Fruit fly (Drosophila melanogaster) whole organism, embryonic: Measurements from ENCODE around the gene CG32985.
A peak's percentile ranks its signal among the peaks of the same experiment; 100 is the strongest.

Experiments
- BEAF-32 ChIP-seq: fragments of 200-800 bp; sonication (Bioruptor generic); optimal IDR thresholded peaks from 3 replicates; lab custom pipeline; 2017; ENCODE audit warnings: missing biosample characterization, missing genetic modification characterization, mild to moderate bottlenecking, moderate library complexity, missing genetic modification reagents
- C15 ChIP-seq: fragments of 200-800 bp; sonication (Bioruptor generic); IDR thresholded peaks from 3 replicates; pipeline ENCODE4 v1.3.6; 2022; ENCODE audit warnings: missing biosample characterization, missing genetic modification characterization
- CG10209 ChIP-seq: fragments of 200-800 bp; sonication (Bioruptor generic); optimal IDR thresholded peaks from 3 replicates; lab custom pipeline; 2017; ENCODE audit warnings: missing biosample characterization, mild to moderate bottlenecking, missing genetic modification characterization, missing genetic modification reagents
- CG12659 ChIP-seq: fragments of 200-800 bp; sonication (Bioruptor generic); optimal IDR thresholded peaks from 3 replicates; lab custom pipeline; 2017; ENCODE audit warnings: mild to moderate bottlenecking, missing biosample characterization, missing genetic modification reagents, missing genetic modification characterization
- CG12942 ChIP-seq: fragments of 200-800 bp; sonication (Bioruptor generic); optimal IDR thresholded peaks from 3 replicates; lab custom pipeline; 2016; ENCODE audit warnings: missing biosample characterization, missing genetic modification characterization
- CG17186 ChIP-seq: fragments of 200-800 bp; sonication (Bioruptor generic); optimal IDR thresholded peaks from 3 replicates; lab custom pipeline; 2017; ENCODE audit warnings: missing biosample characterization, missing genetic modification reagents, missing genetic modification characterization
- CG17361 ChIP-seq: fragments of 200-800 bp; sonication (Bioruptor generic); IDR thresholded peaks from 3 replicates; pipeline ENCODE4 v1.3.6; 2022; ENCODE audit warnings: missing biosample characterization, missing genetic modification characterization
- CG1832 ChIP-seq: fragments of 200-800 bp; sonication (Bioruptor generic); optimal IDR thresholded peaks from 2 replicates; lab custom pipeline; 2017; ENCODE audit warnings: missing biosample characterization, mild to moderate bottlenecking, missing genetic modification characterization, inconsistent platforms
- CG18476 ChIP-seq: fragments of 200-800 bp; sonication (Bioruptor generic); optimal IDR thresholded peaks from 2 replicates; lab custom pipeline; 2016; ENCODE audit warnings: missing biosample characterization, mild to moderate bottlenecking, missing genetic modification characterization
- CG18619 ChIP-seq: fragments of 200-800 bp; sonication (Bioruptor generic); optimal IDR thresholded peaks from 3 replicates; lab custom pipeline; 2017; ENCODE audit warnings: missing biosample characterization, mild to moderate bottlenecking, missing genetic modification characterization
- CG3065 ChIP-seq: fragments of 200-800 bp; sonication (Bioruptor generic); optimal IDR thresholded peaks from 2 replicates; lab custom pipeline; 2016; ENCODE audit warnings: missing biosample characterization, missing genetic modification characterization
- CG31441 ChIP-seq: fragments of 200-800 bp; sonication (Bioruptor generic); IDR thresholded peaks from 2 replicates; pipeline ENCODE4 v1.3.6; 2022; ENCODE audit warnings: missing biosample characterization, missing genetic modification characterization
- CG32767 ChIP-seq: fragments of 200-800 bp; sonication (Bioruptor generic); IDR thresholded peaks from 2 replicates; pipeline ENCODE4 v1.3.6; 2022; ENCODE audit warnings: missing biosample characterization, missing genetic modification characterization
- CG42726 ChIP-seq: fragments of 200-800 bp; sonication (Bioruptor generic); IDR thresholded peaks from 2 replicates; pipeline ENCODE4 v1.3.6; 2022; ENCODE audit warnings: missing biosample characterization, missing genetic modification characterization; ENCODE audit not compliant: partially characterized antibody
- CG5953 ChIP-seq: fragments of 200-800 bp; sonication (Bioruptor generic); IDR thresholded peaks from 2 replicates; pipeline ENCODE4 v1.3.6; 2022; ENCODE audit warnings: missing biosample characterization, missing genetic modification characterization
- CG7839 ChIP-seq: fragments of 200-800 bp; sonication (Bioruptor generic); optimal IDR thresholded peaks from 3 replicates; lab custom pipeline; 2018; ENCODE audit warnings: missing biosample characterization, mild to moderate bottlenecking, missing genetic modification characterization, moderate library complexity
- CG8924 ChIP-seq: fragments of 200-800 bp; optimal IDR thresholded peaks from 3 replicates; lab custom pipeline; 2019; ENCODE audit warnings: missing biosample characterization, mild to moderate bottlenecking, missing genetic modification characterization, moderate library complexity
- CoRest ChIP-seq: fragments of 200-800 bp; sonication (Bioruptor generic); optimal IDR thresholded peaks from 3 replicates; lab custom pipeline; 2018; ENCODE audit warnings: missing biosample characterization, mild to moderate bottlenecking, missing genetic modification characterization, moderate library complexity
- CrebB ChIP-seq: fragments of 200-800 bp; sonication (Bioruptor generic); optimal IDR thresholded peaks from 3 replicates; lab custom pipeline; 2018; ENCODE audit warnings: missing biosample characterization, mild to moderate bottlenecking, missing genetic modification characterization
- Dip3 ChIP-seq: fragments of 200-800 bp; sonication (Bioruptor generic); optimal IDR thresholded peaks from 3 replicates; lab custom pipeline; 2016; ENCODE audit warnings: missing biosample characterization, missing genetic modification characterization
- Dp ChIP-seq: fragments of 200-800 bp; sonication (Bioruptor generic); optimal IDR thresholded peaks from 2 replicates; lab custom pipeline; 2018; ENCODE audit warnings: missing biosample characterization, mild to moderate bottlenecking, missing genetic modification characterization, moderate library complexity
- Eip74EF ChIP-seq, 2 experiments: fragments of 200-800 bp in 1 of 2; fragments of >200 bp in 1 of 2; sonication (Bioruptor generic) in 1 of 2; optimal IDR thresholded peaks; 2 replicates each; lab custom pipeline; 2017 to 2019; ENCODE audit warnings: missing biosample characterization in 2 of 2, missing genetic modification characterization in 2 of 2, mild to moderate bottlenecking in 1 of 2, moderate library complexity in 1 of 2
- HmgD ChIP-seq: fragments of 200-800 bp; sonication (Bioruptor generic); optimal IDR thresholded peaks from 3 replicates; lab custom pipeline; 2016; ENCODE audit warnings: missing biosample characterization, missing genetic modification characterization
- Hr39 ChIP-seq: fragments of >200 bp; optimal IDR thresholded peaks from 2 replicates; lab custom pipeline; 2017
- Lim3 ChIP-seq: fragments of 200-800 bp; sonication (Bioruptor generic); IDR thresholded peaks from 2 replicates; pipeline ENCODE4 v1.3.6; 2022; ENCODE audit warnings: missing biosample characterization, missing genetic modification characterization
- MBD-R2 ChIP-seq: fragments of 200-800 bp; sonication (Bioruptor generic); IDR thresholded peaks from 2 replicates; pipeline ENCODE4 v1.3.6; 2022; ENCODE audit warnings: missing biosample characterization, missing genetic modification characterization
- Opbp ChIP-seq: fragments of 200-800 bp; sonication (Bioruptor generic); IDR thresholded peaks from 3 replicates; pipeline ENCODE4 v1.3.6; 2022; ENCODE audit warnings: missing biosample characterization, missing genetic modification characterization; ENCODE audit not compliant: partially characterized antibody
- Rx ChIP-seq: fragments of 200-800 bp; sonication (Bioruptor generic); IDR thresholded peaks from 2 replicates; pipeline ENCODE4 v1.3.6; 2022; ENCODE audit warnings: missing biosample characterization, missing genetic modification characterization
- Spps ChIP-seq: fragments of 200-800 bp; sonication (Bioruptor generic); optimal IDR thresholded peaks from 2 replicates; lab custom pipeline; 2018; ENCODE audit warnings: missing biosample characterization, mild to moderate bottlenecking, missing genetic modification characterization
- Sry-β ChIP-seq: fragments of 200-800 bp; sonication (Bioruptor generic); optimal IDR thresholded peaks from 2 replicates; lab custom pipeline; 2018; ENCODE audit warnings: missing biosample characterization, mild to moderate bottlenecking, missing genetic modification characterization, moderate library complexity
- Taf1 ChIP-seq: fragments of 200-800 bp; sonication (Bioruptor generic); IDR thresholded peaks from 2 replicates; pipeline ENCODE4 v1.3.6; 2022; ENCODE audit warnings: missing biosample characterization, missing genetic modification characterization
- cad ChIP-seq: fragments of >200 bp; optimal IDR thresholded peaks from 2 replicates; lab custom pipeline; 2017; ENCODE audit warnings: missing biosample characterization, missing genetic modification characterization
- chinmo ChIP-seq: fragments of 200-800 bp; sonication (Bioruptor generic); IDR thresholded peaks from 4 replicates; pipeline ENCODE4 v1.3.6; 2022; ENCODE audit warnings: missing biosample characterization, missing genetic modification characterization; ENCODE audit not compliant: partially characterized antibody
- chn ChIP-seq: fragments of 200-800 bp; sonication (Bioruptor generic); optimal IDR thresholded peaks from 2 replicates; lab custom pipeline; 2016; ENCODE audit warnings: missing biosample characterization, missing genetic modification characterization
- crc ChIP-seq: fragments of 200-800 bp; sonication (Bioruptor generic); optimal IDR thresholded peaks from 2 replicates; lab custom pipeline; 2016; ENCODE audit warnings: missing biosample characterization, missing genetic modification characterization
- crp ChIP-seq, 2 experiments: fragments of 200-800 bp; sonication (Bioruptor generic); optimal IDR thresholded peaks; 2 replicates in 1 of 2; 3 replicates in 1 of 2; lab custom pipeline; 2017; ENCODE audit warnings: missing biosample characterization in 2 of 2, missing genetic modification characterization in 2 of 2, mild to moderate bottlenecking in 1 of 2, moderate library complexity in 1 of 2
- ems ChIP-seq: fragments of 200-800 bp; sonication (Bioruptor generic); optimal IDR thresholded peaks from 3 replicates; lab custom pipeline; 2016; ENCODE audit warnings: missing biosample characterization, missing genetic modification characterization
- exex ChIP-seq: fragments of 200-800 bp; sonication (Bioruptor generic); optimal IDR thresholded peaks from 4 replicates; lab custom pipeline; 2018; ENCODE audit warnings: missing biosample characterization, mild to moderate bottlenecking, missing genetic modification characterization, moderate library complexity
- fd102C ChIP-seq: fragments of 200-800 bp; sonication (Bioruptor generic); optimal IDR thresholded peaks from 2 replicates; lab custom pipeline; 2018; ENCODE audit warnings: missing biosample characterization, mild to moderate bottlenecking, missing genetic modification characterization, moderate library complexity
- fru ChIP-seq: fragments of >200 bp; optimal IDR thresholded peaks from 2 replicates; lab custom pipeline; 2017
- ftz-f1 ChIP-seq: fragments of 200-800 bp; sonication (Bioruptor generic); optimal IDR thresholded peaks from 2 replicates; lab custom pipeline; 2016; ENCODE audit warnings: missing biosample characterization, missing genetic modification characterization
- gt ChIP-seq: fragments of 200-800 bp; sonication (Bioruptor generic); IDR thresholded peaks from 2 replicates; pipeline ENCODE4 v1.3.6; 2022; ENCODE audit warnings: missing biosample characterization, missing genetic modification characterization
- ham ChIP-seq: fragments of 200-800 bp; sonication (Bioruptor generic); IDR thresholded peaks from 2 replicates; pipeline ENCODE4 v1.3.6; 2022; ENCODE audit warnings: missing biosample characterization, missing genetic modification characterization
- inv ChIP-seq: fragments of 200-800 bp; sonication (Bioruptor generic); IDR thresholded peaks from 2 replicates; pipeline ENCODE4 v1.3.6; 2022; ENCODE audit warnings: missing biosample characterization, missing genetic modification characterization; ENCODE audit not compliant: partially characterized antibody
- pho ChIP-seq: fragments of 200-800 bp; sonication (Bioruptor generic); optimal IDR thresholded peaks from 2 replicates; lab custom pipeline; 2016; ENCODE audit warnings: missing biosample characterization, missing genetic modification characterization
- pum ChIP-seq: fragments of 200-800 bp; sonication (Bioruptor generic); optimal IDR thresholded peaks from 2 replicates; lab custom pipeline; 2016; ENCODE audit warnings: missing biosample characterization, missing genetic modification characterization
- sens-2 ChIP-seq: fragments of 200-800 bp; sonication (Bioruptor generic); IDR thresholded peaks from 2 replicates; pipeline ENCODE4 v1.3.6; 2022; ENCODE audit warnings: missing biosample characterization, missing genetic modification characterization
- sug ChIP-seq: fragments of 200-800 bp; optimal IDR thresholded peaks from 2 replicates; lab custom pipeline; 2019; ENCODE audit warnings: missing biosample characterization, mild to moderate bottlenecking, missing genetic modification characterization, moderate library complexity
- tna ChIP-seq: fragments of 200-800 bp; sonication (Bioruptor generic); IDR thresholded peaks from 2 replicates; pipeline ENCODE4 v1.3.6; 2022; ENCODE audit warnings: missing biosample characterization, missing genetic modification characterization; ENCODE audit not compliant: partially characterized antibody
- trem ChIP-seq: fragments of 200-800 bp; optimal IDR thresholded peaks from 3 replicates; lab custom pipeline; 2019; ENCODE audit warnings: missing biosample characterization, mild to moderate bottlenecking, missing genetic modification characterization, moderate library complexity
- trh ChIP-seq: fragments of 200-800 bp; sonication (Bioruptor generic); optimal IDR thresholded peaks from 2 replicates; lab custom pipeline; 2016; ENCODE audit warnings: missing biosample characterization, missing genetic modification characterization

Gene CG32985

DNA sequence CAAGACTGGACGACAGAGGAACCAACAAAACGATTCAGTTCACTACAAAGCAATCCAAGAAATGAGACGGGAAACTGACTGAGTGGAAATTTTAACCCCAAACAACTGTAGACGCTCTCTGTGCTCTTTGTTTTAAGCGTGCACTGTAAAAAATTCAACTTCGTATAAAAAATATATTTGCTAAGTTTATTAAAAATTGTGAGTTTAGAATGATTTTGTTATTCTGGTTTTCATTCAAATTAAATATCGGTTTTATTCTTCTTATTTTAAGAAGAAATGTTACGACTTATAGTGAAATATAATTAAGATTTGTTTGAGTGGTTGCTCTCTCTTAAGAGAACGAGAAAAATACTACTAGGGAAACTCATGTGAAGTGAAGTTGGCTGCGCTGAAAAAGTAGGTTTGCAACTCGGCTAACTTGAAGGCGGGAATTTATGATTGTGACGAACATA, 4.3 kb upstream of the CG32985 start (continued):
- TF ChIP-seq MBD-R2 (peak; percentile 95), sug (tag; lab: Kevin White, UChicago) (peak; percentile 72), Hr39 (lab: Kevin White, UChicago) (no peak), CG5953 (peak; percentile 97), CG42726 (no peak), Sry-β (GFP tag; lab: Kevin White, UChicago) (peak; percentile 53), CG8924 (peak; percentile 97), CrebB (tag; lab: Kevin White, UChicago) (peak; percentile 85), Rx (GFP tag; lab: Robert Waterston, UW) (peak; percentile 94), ems (GFP tag; lab: Kevin White, UChicago) (peak; percentile 90), Taf1 (GFP tag; lab: Robert Waterston, UW) (peak; percentile 78), crp (GFP tag; optimal IDR thresholded peaks at IDR 0.05; lab: Kevin White, UChicago) (peak in 1 of 2 experiments; percentile 65), CG3065 (GFP tag; lab: Kevin White, UChicago) (peak; percentile 85), cad (GFP tag; lab: Kevin White, UChicago) (no peak), BEAF-32 (GFP tag; lab: Kevin White, UChicago) (no peak), CG18619 (GFP tag; lab: Kevin White, UChicago) (peak; percentile 92), trh (GFP tag; lab: Kevin White, UChicago) (peak; percentile 95), CG32767 (peak; percentile 98), CG31441 (GFP tag; lab: Robert Waterston, UW) (peak; percentile 80), fru (no peak), exex (tag; lab: Kevin White, UChicago) (peak; percentile 66), chn (peak; percentile 93), C15 (GFP tag; lab: Robert Waterston, UW) (peak; percentile 91), Eip74EF (GFP tag; optimal IDR thresholded peaks at IDR 0.05; lab: Kevin White, UChicago) (peak in 1 of 2 experiments; percentile 91), ftz-f1 (GFP tag; lab: Kevin White, UChicago) (peak; percentile 59), CG1832 (no peak), trem (tag; lab: Kevin White, UChicago) (peak; percentile 92), CG18476 (GFP tag; lab: Kevin White, UChicago) (peak; percentile 88), inv (GFP tag; lab: Robert Waterston, UW) (no peak), Opbp (GFP tag; lab: Robert Waterston, UW) (peak; percentile 100), CG12659 (GFP tag; lab: Kevin White, UChicago) (peak; percentile 93), ham (GFP tag; lab: Robert Waterston, UW) (peak; percentile 89), CG12942 (GFP tag; lab: Kevin White, UChicago) (peak; percentile 95), gt (GFP tag; lab: Robert Waterston, UW) (peak; percentile 87), sens-2 (GFP tag; lab: Robert Waterston, UW) (peak; percentile 87), CG17186 (GFP tag; lab: Kevin White, UChicago) (peak; percentile 23), Spps (peak; percentile 92), Dp (peak; percentile 94), fd102C (GFP tag; lab: Kevin White, UChicago) (peak; percentile 93), pho (GFP tag; lab: Kevin White, UChicago) (peak; percentile 92), CG7839 (tag; lab: Kevin White, UChicago) (peak; percentile 94), CG17361 (GFP tag; lab: Robert Waterston, UW) (peak; percentile 87), chinmo (no peak), crc (GFP tag; lab: Kevin White, UChicago) (peak; percentile 93), Lim3 (peak; percentile 88; the same call in 1 of the 2 replicates), Dip3 (peak; percentile 90), HmgD (GFP tag; lab: Kevin White, UChicago) (peak; percentile 83), pum (peak; percentile 93), tna (no peak; the same call in 1 of the 2 replicates), CG10209 (peak; percentile 95), CoRest (tag; lab: Kevin White, UChicago) (peak; percentile 93)
